Fruit fly (Drosophila melanogaster) Kc167 (cell line): ENCODE measurements around the gene CG11980.

Source experiments
- Myc ChIP-seq: fragments of >200 bp; optimal IDR thresholded peaks from 2 replicates; lab custom pipeline; 2017; ENCODE audit warnings: missing external identifiers
- insv ChIP-seq: fragments of >200 bp; optimal IDR thresholded peaks from 3 replicates; lab custom pipeline; 2018; ENCODE audit warnings: missing external identifiers
- psq ChIP-seq: fragments of >200 bp; optimal IDR thresholded peaks from 2 replicates; lab custom pipeline; 2017; ENCODE audit warnings: missing external identifiers
- ttk ChIP-seq: sonication (Bioruptor generic); optimal IDR thresholded peaks from 2 replicates; lab custom pipeline; 2017; ENCODE audit warnings: missing external identifiers

- TF ChIP-seq psq (lab: Kevin White, UChicago) (no peak), Myc (lab: Kevin White, UChicago) (no peak), insv (lab: Kevin White, UChicago) (no peak), ttk (lab: Kevin White, UChicago) (no peak)
These were observed 5.6 kb upstream of the CG11980 start for dm6 chr3R:8998243-8998642.
